Worm (Caenorhabditis elegans) whole organism, late embryonic: ENCODE data around the gene D1086.18.

Source experiments
- K09A11.1 ChIP-seq: sonication (generic microtip); optimal IDR thresholded peaks from 2 replicates; lab custom pipeline; 2017; ENCODE audit warnings: antibody characterized with exemption, mild to moderate bottlenecking, missing genetic modification characterization, missing compliant biosample characterization; ENCODE audit not compliant: insufficient read depth
- ama-1 ChIP-seq: fragments of 150-350 bp; optimal IDR thresholded peaks from 2 replicates; lab custom pipeline; 2014
- ceh-18 ChIP-seq: sonication (generic microtip); optimal IDR thresholded peaks from 2 replicates; lab custom pipeline; 2016; ENCODE audit warnings: missing genetic modification characterization, missing compliant biosample characterization
- ceh-19 ChIP-seq: fragments of 200-800 bp; sonication (Bioruptor generic); optimal IDR thresholded peaks from 2 replicates; lab custom pipeline; 2018; ENCODE audit warnings: mild to moderate bottlenecking, missing genetic modification characterization, missing compliant biosample characterization
- ceh-34 ChIP-seq: sonication (generic microtip); optimal IDR thresholded peaks from 2 replicates; lab custom pipeline; 2016; ENCODE audit warnings: mild to moderate bottlenecking, missing genetic modification characterization, missing compliant biosample characterization
- elt-2 ChIP-seq: sonication (generic microtip); optimal IDR thresholded peaks from 2 replicates; lab custom pipeline; 2016; ENCODE audit warnings: missing genetic modification reagents, missing genetic modification characterization, missing compliant biosample characterization
- elt-4 ChIP-seq: sonication (generic microtip); optimal IDR thresholded peaks from 2 replicates; lab custom pipeline; 2016; ENCODE audit warnings: missing genetic modification characterization, missing compliant biosample characterization
- ets-4 ChIP-seq: sonication (generic microtip); optimal IDR thresholded peaks from 2 replicates; lab custom pipeline; 2016; ENCODE audit warnings: missing genetic modification characterization, missing compliant biosample characterization
- hlh-8 ChIP-seq: sonication (generic microtip); optimal IDR thresholded peaks from 2 replicates; lab custom pipeline; 2016; ENCODE audit warnings: missing genotype, missing genetic modification characterization, missing compliant biosample characterization
- pha-4 ChIP-seq: fragments of 150-350 bp; optimal IDR thresholded peaks from 2 replicates; lab custom pipeline; 2018; ENCODE audit warnings: missing biosample characterization, missing genetic modification reagents, missing genetic modification characterization
- ref-2 ChIP-seq: sonication (generic microtip); optimal IDR thresholded peaks from 2 replicates; lab custom pipeline; 2016; ENCODE audit warnings: missing genetic modification characterization, missing compliant biosample characterization
- tbx-2 ChIP-seq: sonication (generic microtip); optimal IDR thresholded peaks from 2 replicates; lab custom pipeline; 2016; ENCODE audit warnings: missing genetic modification characterization, missing compliant biosample characterization
- unc-55 ChIP-seq: sonication (generic microtip); optimal IDR thresholded peaks from 2 replicates; lab custom pipeline; 2017; ENCODE audit warnings: missing biosample characterization, missing genetic modification reagents, missing genetic modification characterization
- unc-86 ChIP-seq: sonication (generic microtip); optimal IDR thresholded peaks from 2 replicates; lab custom pipeline; 2016; ENCODE audit warnings: missing genetic modification characterization, missing compliant biosample characterization

DNA sequence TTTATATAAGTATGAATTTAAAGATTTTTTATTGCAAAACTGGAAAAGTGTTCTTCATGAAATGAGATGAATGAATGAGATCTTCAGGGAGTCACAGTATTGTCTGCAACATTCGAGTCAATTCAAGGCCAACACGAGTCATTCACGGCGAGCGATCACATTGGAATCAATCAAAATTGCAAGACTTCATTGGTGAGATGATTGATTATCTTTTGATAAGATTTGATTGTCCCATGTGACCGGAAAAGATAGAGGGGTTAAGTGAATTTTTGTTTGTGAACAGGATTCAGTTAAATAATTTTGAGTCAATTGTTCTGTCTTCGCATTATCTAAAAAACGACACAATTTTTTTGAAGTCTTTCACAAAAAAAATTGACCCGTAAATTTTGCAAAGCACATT lies 9.3 kb downstream of the D1086.18 start:
- TF ChIP-seq unc-86 (tag; lab: Kevin White, UChicago) (no peak), ama-1 (lab: Kevin White, UChicago) (no peak), ceh-34 (tag; lab: Kevin White, UChicago) (no peak), ets-4 (tag; lab: Kevin White, UChicago) (no peak), tbx-2 (tag; lab: Kevin White, UChicago) (no peak), unc-55 (GFP tag; lab: Kevin White, UChicago) (peak; percentile 9), ceh-18 (no peak), pha-4 (no peak), ref-2 (tag; lab: Kevin White, UChicago) (no peak), elt-2 (no peak), ceh-19 (GFP tag; lab: Kevin White, UChicago) (no peak), hlh-8 (no peak), elt-4 (tag; lab: Kevin White, UChicago) (no peak), K09A11.1 (no peak)
